Worm (Caenorhabditis elegans) whole organism, L3 larva: ENCODE measurements around the gene R06B9.5.

Experiments
- elt-1 ChIP-seq: fragments of 150-350 bp; optimal IDR thresholded peaks from 2 replicates; lab custom pipeline; 2014; ENCODE audit warnings: missing biosample characterization, missing genetic modification characterization
- nfya-1 ChIP-seq: sonication (generic microtip); optimal IDR thresholded peaks from 2 replicates; lab custom pipeline; 2017; ENCODE audit warnings: missing genetic modification characterization, mild to moderate bottlenecking, missing compliant biosample characterization, antibody characterized with exemption, moderate library complexity; ENCODE audit not compliant: insufficient read depth
- nhr-77 ChIP-seq: fragments of 150-350 bp; optimal IDR thresholded peaks from 2 replicates; lab custom pipeline; 2014; ENCODE audit warnings: missing biosample characterization, missing genetic modification characterization
- pha-4 ChIP-seq: fragments of 150-350 bp; optimal IDR thresholded peaks from 2 replicates; lab custom pipeline; 2014; ENCODE audit warnings: missing biosample characterization, missing genetic modification reagents, missing genetic modification characterization
- unc-39 ChIP-seq: sonication (generic microtip); optimal IDR thresholded peaks from 4 replicates; lab custom pipeline; 2017; ENCODE audit warnings: missing biosample characterization, missing genetic modification characterization
- unc-62 ChIP-seq: fragments of 150-350 bp; sonication (generic microtip); optimal IDR thresholded peaks from 4 replicates; lab custom pipeline; 2014; ENCODE audit warnings: missing biosample characterization, missing genetic modification reagents, missing genetic modification characterization
- ztf-11 ChIP-seq: fragments of 150-350 bp; optimal IDR thresholded peaks from 2 replicates; lab custom pipeline; 2014; ENCODE audit warnings: missing biosample characterization, missing genetic modification characterization

ce11 chrII:13741449-13741848, 5.3 kb downstream of the R06B9.5 start, which contains the start of gene mig-14:
- TF ChIP-seq unc-62 (GFP tag; lab: Kevin White, UChicago) = no peak
- no peak for TF ChIP-seq ztf-11
- TF ChIP-seq elt-1 (tag; lab: Kevin White, UChicago) = no peak
- no peak for TF ChIP-seq pha-4 (tag; lab: Kevin White, UChicago)
- TF ChIP-seq nfya-1 (tag; lab: Kevin White, UChicago) = peak; percentile 96
- TF ChIP-seq unc-39 (tag; lab: Kevin White, UChicago) = no peak
- TF ChIP-seq nhr-77 (tag; lab: Kevin White, UChicago) = no peak
